Fruit fly (Drosophila melanogaster) whole organism: ENCODE measurements around the gene CG8087.
A peak's percentile ranks its signal among the peaks of the same experiment; 100 is the strongest.

Source experiments
- CG8478 ChIP-seq: fragments of >200 bp; optimal IDR thresholded peaks from 2 replicates; lab custom pipeline; 2018; ENCODE audit warnings: inconsistent platforms
- Dll ChIP-seq: fragments of >200 bp; optimal IDR thresholded peaks from 2 replicates; lab custom pipeline; 2017
- EcR ChIP-seq, 2 experiments: fragments of >200 bp; optimal IDR thresholded peaks; 2 replicates each; lab custom pipeline; 2017; ENCODE audit warnings: missing biosample characterization in 2 of 2, missing genetic modification characterization in 2 of 2, missing genetic modification reagents in 2 of 2
- pan ChIP-seq: fragments of >200 bp; optimal IDR thresholded peaks from 2 replicates; lab custom pipeline; 2017
- psq ChIP-seq: fragments of >200 bp; optimal IDR thresholded peaks from 2 replicates; lab custom pipeline; 2017
- usp ChIP-seq: fragments of >200 bp; optimal IDR thresholded peaks from 2 replicates; lab custom pipeline; 2017; ENCODE audit warnings: missing biosample characterization, missing genetic modification characterization, mixed read lengths

CG8087 gene

DNA sequence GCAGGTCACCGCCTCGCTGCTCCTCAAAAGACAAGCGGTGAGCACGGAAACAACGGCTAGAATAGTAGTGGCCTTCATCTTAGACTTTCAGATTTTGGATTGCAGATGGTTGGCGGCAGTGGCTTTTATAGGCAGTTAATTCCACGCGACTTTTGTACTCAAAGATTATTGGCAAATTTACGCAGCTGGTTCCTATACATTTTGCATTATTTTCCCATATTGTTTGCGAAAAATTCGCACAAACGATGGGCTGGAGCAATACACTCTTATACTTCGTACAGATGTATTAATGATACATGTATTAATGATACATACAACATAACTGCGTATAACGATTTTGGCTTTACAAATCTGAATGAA lies at the start of gene CG8087:
Gene CG8087 (minus strand): TSS at position 101 of the 360 bp plus-strand sequence.
- TF ChIP-seq pan (lab: Kevin White, UChicago) = no peak
- TF ChIP-seq EcR (GFP tag; optimal IDR thresholded peaks at IDR 0.05; lab: Kevin White, UChicago) = no peak
- no peak for TF ChIP-seq usp (GFP tag; lab: Kevin White, UChicago)
- TF ChIP-seq Dll (lab: Kevin White, UChicago) = no peak
- no peak for TF ChIP-seq CG8478 (lab: Kevin White, UChicago)
- TF ChIP-seq psq (lab: Kevin White, UChicago) = no peak

DNA sequence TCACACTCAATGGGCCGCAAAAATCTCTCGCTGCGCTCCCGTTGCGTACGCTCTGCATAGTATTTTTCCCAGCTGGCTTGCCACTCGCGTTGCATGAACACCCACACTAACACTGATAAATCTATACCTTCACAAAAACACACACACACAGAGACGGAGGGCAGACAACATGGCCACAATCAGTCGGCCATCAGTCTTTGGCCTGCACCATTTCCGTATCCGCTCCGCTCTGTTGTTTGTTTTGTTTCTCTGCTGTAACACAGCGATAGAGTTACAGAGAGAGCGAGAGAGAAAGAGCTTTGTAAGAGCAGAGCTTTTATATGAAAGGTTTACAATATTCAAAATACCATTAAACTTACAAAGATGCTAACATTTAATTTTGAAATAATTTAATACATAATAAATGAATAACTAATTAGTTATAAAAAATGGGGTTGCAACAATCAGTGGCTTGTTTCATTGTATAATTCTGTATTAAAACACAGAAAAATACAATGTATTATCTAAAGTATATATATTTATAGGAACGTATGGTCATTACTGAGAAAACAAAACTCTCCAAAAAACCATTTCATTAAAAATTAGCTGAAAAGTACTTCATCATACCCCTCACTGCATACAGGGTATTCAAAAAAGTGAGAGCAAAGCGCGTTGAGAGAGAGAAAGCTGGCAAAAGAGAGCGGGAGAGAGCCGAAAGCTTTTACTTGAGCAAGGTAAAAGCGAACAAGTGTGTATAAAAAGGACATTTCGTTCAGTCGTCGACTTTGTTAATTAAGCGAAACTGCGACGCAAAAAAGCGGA lies 44.5 kb upstream of the CG8087 start, which contains the start of gene CG14853:
Gene CG14853 (plus strand): TSS at position 751 of the 801 bp plus-strand sequence.
- TF ChIP-seq pan (lab: Kevin White, UChicago) (peak; percentile 58), Dll (lab: Kevin White, UChicago) (no peak), psq (lab: Kevin White, UChicago) (no peak)

DNA sequence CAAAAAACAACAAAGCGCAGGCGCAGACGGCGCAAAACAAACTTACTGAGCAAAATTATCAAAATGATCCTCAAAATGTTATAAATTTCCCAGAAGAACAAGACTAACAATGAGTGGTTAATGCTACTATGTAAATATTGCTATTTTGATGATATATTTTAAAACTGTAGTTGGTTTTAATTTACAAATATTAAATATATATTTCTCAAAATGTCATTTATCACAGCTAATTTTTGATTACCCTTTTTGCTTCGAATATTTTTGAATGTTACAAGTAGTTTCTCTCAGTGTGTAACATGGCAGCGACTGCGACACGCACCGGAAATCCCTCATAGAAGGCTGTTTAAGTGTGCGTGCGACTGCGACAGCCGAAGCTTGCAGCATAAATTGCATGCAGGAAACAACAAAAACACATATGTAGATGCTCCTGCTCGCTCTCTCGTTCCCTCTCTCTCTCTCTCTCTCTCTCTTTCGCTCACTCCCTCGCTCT lies 33.4 kb upstream of the CG8087 start:
- TF ChIP-seq CG8478 (lab: Kevin White, UChicago) = no peak
- TF ChIP-seq Dll (lab: Kevin White, UChicago) = no peak
- no peak for TF ChIP-seq usp (GFP tag; lab: Kevin White, UChicago)
- no peak for TF ChIP-seq EcR (GFP tag; optimal IDR thresholded peaks at IDR 0.05; lab: Kevin White, UChicago)
- no peak for TF ChIP-seq psq (lab: Kevin White, UChicago)
- no peak for TF ChIP-seq pan (lab: Kevin White, UChicago)

DNA sequence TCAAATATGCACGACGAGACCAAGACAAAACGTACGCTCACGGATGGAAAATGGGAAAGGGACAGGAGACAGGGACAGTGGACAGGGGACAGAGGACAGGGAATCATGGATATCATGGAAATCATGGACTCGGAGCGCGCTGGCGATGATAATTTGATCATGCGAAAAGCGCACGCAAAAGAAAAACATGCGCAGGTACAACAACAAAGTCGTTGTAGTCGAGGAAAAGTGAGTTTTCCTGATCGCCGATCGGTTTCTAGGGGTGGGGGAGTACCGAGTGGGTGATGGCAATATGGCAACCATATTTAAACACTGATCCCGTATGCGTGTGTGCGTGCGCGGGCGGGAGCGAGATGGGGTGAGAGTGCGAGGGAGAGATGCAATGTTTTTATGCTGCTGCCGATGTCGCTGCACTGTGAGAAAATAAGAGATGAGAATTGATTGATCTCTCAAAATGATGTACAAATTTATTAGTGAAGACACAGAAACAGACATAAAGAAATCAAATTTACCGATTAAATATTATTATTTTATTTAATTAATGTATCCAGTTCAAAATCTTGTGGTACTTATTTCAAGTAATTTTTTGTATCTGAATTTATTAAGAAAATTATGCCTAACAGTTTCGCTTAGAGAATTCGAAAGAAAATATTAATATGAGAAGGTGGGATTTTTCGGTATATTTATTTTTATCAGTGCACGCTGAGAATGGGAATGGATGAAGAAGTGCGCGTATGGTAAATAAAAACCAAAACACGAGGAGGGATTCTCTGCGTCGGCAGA lies 26.3 kb upstream of the CG8087 start:
- TF ChIP-seq CG8478 (lab: Kevin White, UChicago) (no peak), Dll (lab: Kevin White, UChicago) (no peak), pan (lab: Kevin White, UChicago) (no peak), usp (GFP tag; lab: Kevin White, UChicago) (no peak), psq (lab: Kevin White, UChicago) (no peak), EcR (GFP tag; optimal IDR thresholded peaks at IDR 0.05; lab: Kevin White, UChicago) (no peak)

DNA sequence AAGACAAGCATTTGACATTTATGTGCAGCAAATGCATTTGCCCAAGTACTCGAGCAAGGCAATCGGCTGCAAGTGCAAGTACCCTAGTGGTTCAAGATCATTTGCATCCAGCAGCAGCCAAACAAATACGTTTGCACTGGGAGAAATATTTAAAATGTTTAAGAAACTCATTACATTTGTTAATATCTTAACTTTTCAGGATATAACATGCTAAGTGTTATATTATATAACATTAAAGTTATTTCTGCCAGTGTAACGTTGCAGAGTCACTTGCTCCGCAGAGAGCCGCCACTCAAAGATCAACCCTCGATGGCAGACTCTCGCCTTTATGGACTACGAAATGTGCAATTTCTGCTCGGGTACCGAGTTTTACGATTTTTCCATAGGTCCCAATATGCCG lies 24.9 kb upstream of the CG8087 start:
- TF ChIP-seq CG8478 (lab: Kevin White, UChicago) = no peak
- TF ChIP-seq psq (lab: Kevin White, UChicago) = no peak
- TF ChIP-seq EcR (GFP tag; optimal IDR thresholded peaks at IDR 0.05; lab: Kevin White, UChicago) = no peak
- no peak for TF ChIP-seq usp (GFP tag; lab: Kevin White, UChicago)
- no peak for TF ChIP-seq pan (lab: Kevin White, UChicago)
- no peak for TF ChIP-seq Dll (lab: Kevin White, UChicago)

DNA sequence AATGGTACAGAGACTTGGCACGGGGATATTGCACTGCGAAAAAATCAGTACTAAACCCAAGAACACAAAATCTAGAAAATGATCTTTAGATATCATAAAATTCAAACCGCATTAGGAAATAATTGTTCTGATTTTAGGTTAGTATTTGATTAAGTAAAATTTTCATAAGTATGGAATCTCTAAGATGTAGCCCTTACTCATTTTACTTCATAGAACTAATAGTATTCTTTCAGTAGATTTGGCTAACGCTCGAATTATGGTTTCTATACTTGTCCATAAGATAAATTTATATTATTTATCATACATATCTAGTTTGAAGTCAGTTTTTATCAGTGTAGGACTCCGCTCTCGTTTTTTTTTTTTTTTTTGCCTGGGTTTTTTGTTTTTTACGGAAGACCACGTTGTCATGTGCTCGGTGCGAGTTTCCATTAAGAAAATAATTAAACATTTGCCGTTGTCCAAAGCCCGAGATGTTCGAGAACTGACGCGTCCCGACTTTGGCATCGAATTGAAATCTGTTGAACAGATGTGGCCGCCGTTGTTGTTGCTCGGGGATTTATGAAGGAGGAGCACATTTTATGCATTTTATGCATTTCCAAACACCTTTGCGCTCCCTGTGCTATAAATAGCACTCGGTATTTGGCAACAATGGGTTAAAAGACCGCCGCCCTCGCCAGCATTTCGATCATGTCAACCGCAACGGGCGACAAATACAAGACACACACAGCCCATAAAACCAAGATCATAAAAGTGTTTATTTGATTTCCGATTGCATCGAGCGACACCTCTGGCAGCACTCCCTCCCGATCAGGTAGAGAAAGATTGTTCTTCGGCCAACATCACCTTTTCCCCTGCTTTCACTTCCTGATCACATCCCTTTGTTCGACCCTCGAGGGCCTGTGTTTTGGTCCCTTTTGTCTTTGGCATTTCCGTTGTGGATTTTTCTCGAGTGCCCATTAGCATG lies 22.2 kb upstream of the CG8087 start:
- no peak for TF ChIP-seq psq (lab: Kevin White, UChicago)
- TF ChIP-seq CG8478 (lab: Kevin White, UChicago) = no peak
- TF ChIP-seq pan (lab: Kevin White, UChicago) = no peak
- no peak for TF ChIP-seq usp (GFP tag; lab: Kevin White, UChicago)
- no peak for TF ChIP-seq EcR (GFP tag; optimal IDR thresholded peaks at IDR 0.05; lab: Kevin White, UChicago)
- TF ChIP-seq Dll (lab: Kevin White, UChicago) = no peak

DNA sequence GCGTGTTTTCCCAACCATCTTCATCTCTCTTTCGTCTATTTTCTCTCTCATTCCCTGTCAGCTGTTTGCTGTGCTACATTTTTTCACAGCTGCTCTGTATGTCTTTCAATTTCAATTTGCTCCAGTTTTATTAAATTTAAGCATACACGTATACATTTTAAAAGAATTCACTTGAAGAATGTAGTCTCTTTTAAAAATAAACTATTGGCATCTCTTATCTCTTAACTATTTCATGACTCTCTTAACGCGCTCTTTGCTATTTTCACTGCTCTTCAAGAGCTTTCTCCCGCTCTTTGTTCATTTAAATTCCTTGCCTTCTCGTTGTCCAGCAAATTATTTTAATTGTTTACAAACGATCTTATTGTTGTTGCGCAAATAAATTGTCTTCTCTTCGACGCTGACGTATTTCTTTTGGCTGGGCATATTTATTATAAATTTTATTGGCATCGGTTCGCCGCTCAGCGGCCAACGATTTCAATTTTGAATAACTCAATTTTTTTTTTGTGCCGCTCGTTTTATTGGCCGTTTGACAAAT lies 15.5 kb upstream of the CG8087 start:
- TF ChIP-seq EcR (GFP tag; optimal IDR thresholded peaks at IDR 0.05; lab: Kevin White, UChicago) (no peak), psq (lab: Kevin White, UChicago) (no peak), CG8478 (lab: Kevin White, UChicago) (no peak), Dll (lab: Kevin White, UChicago) (no peak), usp (GFP tag; lab: Kevin White, UChicago) (no peak), pan (lab: Kevin White, UChicago) (no peak)

DNA sequence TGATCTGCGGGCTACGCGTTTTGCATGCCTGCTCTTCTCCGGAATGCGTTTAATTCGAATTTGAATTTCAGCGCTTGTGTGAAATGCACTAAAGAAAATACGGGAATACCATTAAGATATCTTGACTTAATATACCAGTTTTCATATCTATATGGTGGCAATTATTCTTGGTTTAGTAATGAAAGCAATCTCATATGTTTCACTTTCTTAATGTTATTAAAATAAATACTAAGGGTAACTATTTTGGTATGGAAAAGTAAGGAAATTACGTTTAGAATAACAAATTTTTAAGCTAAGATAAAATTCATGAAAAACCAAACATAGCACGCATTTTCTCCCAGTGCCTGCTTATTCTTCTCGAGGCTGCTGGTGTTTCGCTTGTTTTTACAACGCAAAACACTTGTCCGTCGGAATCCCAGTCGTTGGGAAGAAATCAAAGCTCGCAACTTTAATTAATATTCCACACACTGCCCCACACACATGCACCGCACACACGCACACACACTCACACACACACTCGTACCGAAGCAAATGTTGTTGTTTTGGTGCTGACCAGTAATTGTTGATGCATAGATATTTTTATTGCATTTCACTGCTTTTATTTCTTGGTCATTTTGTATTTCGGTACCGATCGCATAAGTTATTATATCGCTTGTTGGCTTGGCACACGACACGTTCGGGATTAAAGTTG lies 13.3 kb upstream of the CG8087 start:
- TF ChIP-seq usp (GFP tag; lab: Kevin White, UChicago) = no peak

DNA sequence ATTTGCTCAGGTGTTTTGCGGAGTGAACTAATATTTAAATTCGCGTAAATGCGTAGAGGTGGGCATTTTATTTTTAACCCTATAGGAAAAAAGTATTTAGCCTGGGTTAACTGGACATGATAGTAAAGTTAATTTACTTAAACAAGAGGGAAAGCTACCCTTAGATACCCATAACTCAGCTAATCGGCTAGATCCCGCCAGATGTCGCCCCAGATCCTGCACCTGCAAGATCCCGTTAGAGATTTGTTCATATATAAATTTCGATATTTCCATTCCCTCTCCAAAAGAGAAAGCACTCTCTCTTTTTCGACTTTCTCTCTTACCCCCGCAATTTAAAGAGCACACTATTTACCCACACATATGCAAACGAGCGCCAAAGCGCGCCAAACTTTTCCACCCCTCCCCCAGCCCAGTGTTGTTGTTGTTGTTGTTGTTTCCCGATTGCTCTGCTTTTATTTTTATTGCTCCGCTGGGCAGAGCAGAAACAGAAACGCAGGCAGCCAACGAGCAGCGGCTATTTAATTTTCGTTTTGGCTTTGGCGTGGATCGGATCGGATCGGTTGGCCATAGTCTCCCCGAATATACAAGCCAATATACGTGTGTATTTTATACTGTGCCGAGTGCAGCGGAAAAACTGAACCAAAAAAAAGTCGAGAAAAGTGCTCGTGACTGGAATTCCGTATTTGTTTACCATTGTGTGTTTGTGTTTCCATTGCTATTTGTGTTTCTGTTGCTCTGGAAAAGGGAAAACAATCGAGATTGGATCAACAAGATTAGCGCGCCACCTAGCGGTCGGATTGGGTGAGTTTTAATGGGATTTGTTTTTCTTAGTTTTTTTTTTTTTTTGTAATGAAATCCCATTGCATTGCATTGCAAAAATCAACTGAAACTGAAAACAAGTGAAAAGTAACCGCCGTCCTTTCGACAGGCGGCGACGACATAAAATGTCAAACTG lies 12.4 kb upstream of the CG8087 start, which contains the start of gene stumps:
Gene stumps (plus strand): TSS at position 526 of the 955 bp plus-strand sequence.
- TF ChIP-seq usp (GFP tag; lab: Kevin White, UChicago) (no peak), pan (lab: Kevin White, UChicago) (no peak), psq (lab: Kevin White, UChicago) (no peak)
